Fruit fly (Drosophila melanogaster) whole organism, pupa: Measurements from ENCODE around the gene CG18048.

Experiments used
- CG10348 ChIP-seq: fragments of 200-800 bp; sonication (Bioruptor generic); IDR thresholded peaks from 2 replicates; pipeline ENCODE4 v1.3.6; 2022; ENCODE audit warnings: missing biosample characterization, missing genetic modification characterization
- CG12605 ChIP-seq: fragments of 200-800 bp; sonication (Bioruptor generic); IDR thresholded peaks from 2 replicates; pipeline ENCODE4 v1.3.6; 2022; ENCODE audit warnings: missing biosample characterization, missing genetic modification characterization
- CG13204 ChIP-seq: fragments of 200-800 bp; sonication (Bioruptor generic); optimal IDR thresholded peaks from 2 replicates; lab custom pipeline; 2018; ENCODE audit warnings: missing biosample characterization, mild to moderate bottlenecking, missing genetic modification characterization, moderate library complexity
- CG14655 ChIP-seq: fragments of 200-800 bp; sonication (Bioruptor generic); optimal IDR thresholded peaks from 3 replicates; lab custom pipeline; 2017; ENCODE audit warnings: mild to moderate bottlenecking, missing biosample characterization, missing genetic modification reagents, missing genetic modification characterization
- CG17806 ChIP-seq: fragments of 200-800 bp; sonication (Bioruptor generic); optimal IDR thresholded peaks from 2 replicates; lab custom pipeline; 2018; ENCODE audit warnings: missing biosample characterization, mild to moderate bottlenecking, missing genetic modification characterization, moderate library complexity
- CG32121 ChIP-seq: fragments of 200-800 bp; sonication (Bioruptor generic); IDR thresholded peaks from 2 replicates; pipeline ENCODE4 v1.3.6; 2022; ENCODE audit warnings: missing biosample characterization, missing genetic modification characterization
- CG34367 ChIP-seq: fragments of 200-800 bp; sonication (Bioruptor generic); optimal IDR thresholded peaks from 2 replicates; lab custom pipeline; 2018; ENCODE audit warnings: missing biosample characterization, mild to moderate bottlenecking, missing genetic modification characterization
- CG4496 ChIP-seq: fragments of 200-800 bp; sonication (Bioruptor generic); IDR thresholded peaks from 3 replicates; pipeline ENCODE4 v1.3.6; 2022; ENCODE audit warnings: missing biosample characterization, missing genetic modification characterization
- CG8159 ChIP-seq: fragments of 200-800 bp; sonication (Bioruptor generic); optimal IDR thresholded peaks from 3 replicates; lab custom pipeline; 2018; ENCODE audit warnings: missing biosample characterization, mild to moderate bottlenecking, missing genetic modification characterization, moderate library complexity
- CG8301 ChIP-seq: fragments of 200-800 bp; sonication (Bioruptor generic); optimal IDR thresholded peaks from 2 replicates; lab custom pipeline; 2018; ENCODE audit warnings: missing biosample characterization, mild to moderate bottlenecking, missing genetic modification characterization
- CG9948 ChIP-seq: fragments of 200-800 bp; sonication (Bioruptor generic); optimal IDR thresholded peaks from 2 replicates; lab custom pipeline; 2018; ENCODE audit warnings: missing biosample characterization, mild to moderate bottlenecking, missing genetic modification characterization, moderate library complexity
- D1 ChIP-seq: fragments of 200-800 bp; sonication (Bioruptor generic); optimal IDR thresholded peaks from 2 replicates; lab custom pipeline; 2018; ENCODE audit warnings: missing biosample characterization, mild to moderate bottlenecking, missing genetic modification characterization, moderate library complexity
- EcR ChIP-seq: fragments of 200-800 bp; sonication (Bioruptor generic); optimal IDR thresholded peaks from 3 replicates; lab custom pipeline; 2019; ENCODE audit warnings: missing biosample characterization, missing genetic modification characterization, mild to moderate bottlenecking, moderate library complexity, missing genetic modification reagents
- Ets98B ChIP-seq: fragments of 200-800 bp; sonication (Bioruptor generic); IDR thresholded peaks from 2 replicates; pipeline ENCODE4 v1.3.6; 2022; ENCODE audit warnings: missing biosample characterization, missing genetic modification characterization
- Pif1A ChIP-seq: fragments of 200-800 bp; sonication (Bioruptor generic); optimal IDR thresholded peaks from 3 replicates; lab custom pipeline; 2016; ENCODE audit warnings: missing biosample characterization, missing genetic modification characterization
- Pif1B ChIP-seq: fragments of 200-800 bp; sonication (Bioruptor generic); optimal IDR thresholded peaks from 3 replicates; lab custom pipeline; 2016; ENCODE audit warnings: missing biosample characterization, missing genetic modification characterization
- Snoo ChIP-seq: fragments of 200-800 bp; sonication (Bioruptor generic); optimal IDR thresholded peaks from 3 replicates; lab custom pipeline; 2017; ENCODE audit warnings: missing biosample characterization, mild to moderate bottlenecking, missing genetic modification characterization, inconsistent platforms
- fd96Ca ChIP-seq: fragments of 200-800 bp; sonication (Bioruptor generic); IDR thresholded peaks from 3 replicates; pipeline ENCODE4 v1.3.6; 2022; ENCODE audit warnings: missing biosample characterization, missing genetic modification characterization
- gl ChIP-seq: fragments of 200-800 bp; sonication (Bioruptor generic); optimal IDR thresholded peaks from 2 replicates; lab custom pipeline; 2018; ENCODE audit warnings: missing biosample characterization, mild to moderate bottlenecking, missing genetic modification characterization
- rn ChIP-seq: fragments of 200-800 bp; sonication (Bioruptor generic); IDR thresholded peaks from 2 replicates; pipeline ENCODE4 v1.3.6; 2022; ENCODE audit warnings: missing biosample characterization, missing genetic modification characterization

CG18048 gene

dm6 chr3R:6304947-6305346 is 41.0 kb upstream of the CG18048 start, which contains the start of gene Osi16:
TSS of gene Osi16 (plus strand) at chr3R:6305247.
- no peak for TF ChIP-seq EcR
- TF ChIP-seq Pif1A (GFP tag; lab: Kevin White, UChicago) = no peak
- TF ChIP-seq CG8301 (tag; lab: Kevin White, UChicago) = no peak
- no peak for TF ChIP-seq CG17806 (tag; lab: Kevin White, UChicago)
- no peak for TF ChIP-seq D1 (tag; lab: Kevin White, UChicago)
- TF ChIP-seq CG9948 (tag; lab: Kevin White, UChicago) = no peak
- no peak for TF ChIP-seq CG14655 (GFP tag; lab: Kevin White, UChicago)
- no peak for TF ChIP-seq gl
- no peak for TF ChIP-seq CG32121 (GFP tag; lab: Robert Waterston, UW)
- no peak for TF ChIP-seq CG34367 (tag; lab: Kevin White, UChicago)

DNA sequence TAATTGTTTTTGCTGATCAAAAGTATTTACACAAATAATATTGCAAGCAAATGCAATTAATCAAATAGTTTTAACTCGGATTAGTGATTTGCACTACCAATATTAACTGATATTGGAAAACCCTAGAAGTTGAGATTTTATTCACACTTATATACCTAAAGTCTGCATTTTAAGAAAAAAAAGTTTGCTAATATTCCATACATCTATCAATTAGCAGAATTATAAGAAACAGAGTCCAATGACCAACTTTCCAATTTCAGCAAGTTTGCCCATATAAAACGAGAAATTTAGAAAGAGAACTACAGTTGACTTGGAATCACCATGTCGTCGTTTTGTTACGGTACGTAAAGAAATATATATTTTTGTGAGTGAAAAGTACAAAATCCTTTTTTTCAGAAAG is 39.3 kb upstream of the CG18048 start, which contains the start of gene CG46026:
Gene CG46026 (plus strand): TSS at position 301 of the 400 bp plus-strand sequence.
- no peak for TF ChIP-seq CG8301 (tag; lab: Kevin White, UChicago)
- TF ChIP-seq Pif1A (GFP tag; lab: Kevin White, UChicago) = no peak
- no peak for TF ChIP-seq CG10348 (GFP tag; lab: Robert Waterston, UW)
- no peak for TF ChIP-seq gl
- no peak for TF ChIP-seq rn
- no peak for TF ChIP-seq Snoo (tag; lab: Kevin White, UChicago)
- no peak for TF ChIP-seq CG8159 (tag; lab: Kevin White, UChicago)
- TF ChIP-seq, all 21 proteins: peak for 0

DNA sequence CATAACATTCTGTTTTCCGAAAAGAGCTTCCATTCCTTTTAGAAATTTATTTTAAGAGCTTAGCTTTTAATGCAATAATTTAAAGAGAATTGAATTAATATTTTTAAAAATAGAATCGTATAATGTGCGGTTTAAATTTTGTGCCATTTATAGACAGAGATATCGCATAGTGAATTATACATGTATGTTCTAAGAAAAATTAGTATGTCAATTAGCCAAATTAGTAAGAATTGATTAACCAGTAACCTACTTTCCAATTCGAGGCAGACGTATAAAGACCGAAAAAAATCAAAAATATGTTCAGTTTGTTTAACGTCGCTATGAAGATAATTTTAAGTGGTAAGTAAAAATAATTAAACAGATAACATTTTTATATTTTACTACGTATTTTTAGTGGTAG is 36.2 kb upstream of the CG18048 start, which contains the start of gene CG31560:
Gene CG31560 (plus strand): TSS at position 301 of the 400 bp plus-strand sequence.
- TF ChIP-seq CG32121 (GFP tag; lab: Robert Waterston, UW) (no peak), D1 (tag; lab: Kevin White, UChicago) (no peak), CG17806 (tag; lab: Kevin White, UChicago) (no peak), CG8159 (tag; lab: Kevin White, UChicago) (no peak), CG12605 (GFP tag; lab: Robert Waterston, UW) (no peak), CG4496 (no peak)

DNA sequence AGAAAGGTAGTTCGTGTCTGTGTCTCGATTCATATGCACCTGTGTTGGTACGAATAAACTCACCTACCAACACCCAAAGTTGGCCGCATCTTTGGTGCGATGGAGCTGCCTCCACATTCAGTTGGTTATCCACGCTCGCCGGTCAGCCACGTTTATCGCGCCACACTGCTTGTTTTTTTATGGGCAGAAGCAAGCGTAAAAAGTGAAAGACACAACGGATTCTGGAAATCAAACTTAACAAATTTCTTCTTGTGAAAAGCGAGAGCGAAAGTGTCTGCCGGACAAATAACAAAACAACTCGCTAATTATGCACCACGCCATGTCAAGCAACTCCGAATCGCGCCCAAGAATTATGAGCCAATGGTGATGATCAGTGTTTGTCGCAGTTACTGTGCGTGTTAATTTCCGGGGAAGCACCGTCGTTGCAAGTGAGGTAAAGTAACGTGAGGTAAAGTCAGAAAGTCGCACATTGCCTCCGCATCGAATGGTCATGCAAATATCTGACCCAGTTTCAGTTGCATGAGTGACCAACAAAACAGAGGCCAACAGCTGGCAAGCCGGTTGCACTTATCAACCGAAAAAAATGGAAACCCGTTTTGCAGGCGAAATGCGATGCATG is 34.2 kb upstream of the CG18048 start, which contains the start of gene Osi17:
Gene Osi17 (plus strand): TSS at position 132 of the 619 bp plus-strand sequence.
- TF ChIP-seq CG4496 = 0 out of 3 replicates have a peak, but pooled peaks have one; percentile 21
- no peak for TF ChIP-seq Snoo (tag; lab: Kevin White, UChicago)
- no peak for TF ChIP-seq CG10348 (GFP tag; lab: Robert Waterston, UW)
- no peak for TF ChIP-seq CG13204

dm6 chr3R:6315078-6315477 is 30.8 kb upstream of the CG18048 start:
- TF ChIP-seq CG8159 (tag; lab: Kevin White, UChicago) (no peak), Ets98B (GFP tag; lab: Robert Waterston, UW) (no peak), EcR (peak; percentile 63), CG4496 (0 out of 3 replicates have a peak, but pooled peaks have one; percentile 44), CG34367 (tag; lab: Kevin White, UChicago) (no peak), CG9948 (tag; lab: Kevin White, UChicago) (no peak), CG17806 (tag; lab: Kevin White, UChicago) (no peak), Snoo (tag; lab: Kevin White, UChicago) (no peak), CG13204 (peak; percentile 44)

- no peak for TF ChIP-seq CG17806 (tag; lab: Kevin White, UChicago)
- TF ChIP-seq CG8159 (tag; lab: Kevin White, UChicago) = no peak
- TF ChIP-seq CG8301 (tag; lab: Kevin White, UChicago) = no peak
- TF ChIP-seq CG13204 = no peak
- no peak for TF ChIP-seq Ets98B (GFP tag; lab: Robert Waterston, UW)
- TF ChIP-seq CG10348 (GFP tag; lab: Robert Waterston, UW) = no peak
- TF ChIP-seq CG32121 (GFP tag; lab: Robert Waterston, UW) = no peak
- TF ChIP-seq fd96Ca (GFP tag; lab: Robert Waterston, UW) = no peak
- no peak for TF ChIP-seq EcR
- TF ChIP-seq gl = no peak
- no peak for TF ChIP-seq rn
- no peak for TF ChIP-seq Pif1B (GFP tag; lab: Kevin White, UChicago)
- no peak for TF ChIP-seq Snoo (tag; lab: Kevin White, UChicago)
- TF ChIP-seq, all 21 proteins: peak for 0
Measured at dm6 chr3R:6329774-6330298, 16.1 kb upstream of the CG18048 start, which contains the start of gene Osi18. TSS of gene Osi18 (plus strand) at chr3R:6330248.

dm6 chr3R:6334906-6335433 is 10.9 kb upstream of the CG18048 start, which contains the start of gene Osi19:
TSS of gene Osi19 (plus strand) at chr3R:6335362.
- TF ChIP-seq D1 (tag; lab: Kevin White, UChicago) = peak; percentile 63
- no peak for TF ChIP-seq CG8159 (tag; lab: Kevin White, UChicago)
